Fruit fly (Drosophila melanogaster) whole organism, embryonic: ENCODE results near the gene spo.

ENCODE experiments used
- Bteb2 ChIP-seq: fragments of 200-800 bp; sonication (Bioruptor generic); optimal IDR thresholded peaks from 2 replicates; lab custom pipeline; 2016; ENCODE audit warnings: missing biosample characterization, missing genetic modification characterization
- C15 ChIP-seq: fragments of 200-800 bp; sonication (Bioruptor generic); IDR thresholded peaks from 3 replicates; pipeline ENCODE4 v1.3.6; 2022; ENCODE audit warnings: missing biosample characterization, missing genetic modification characterization
- CG10274 ChIP-seq: fragments of 200-800 bp; sonication (Bioruptor generic); optimal IDR thresholded peaks from 3 replicates; lab custom pipeline; 2017; ENCODE audit warnings: missing biosample characterization, mild to moderate bottlenecking, missing genetic modification characterization
- CG10431 ChIP-seq: fragments of 200-800 bp; sonication (Bioruptor generic); optimal IDR thresholded peaks from 3 replicates; lab custom pipeline; 2018; ENCODE audit warnings: missing biosample characterization, mild to moderate bottlenecking, missing genetic modification characterization
- CG10565 ChIP-seq: fragments of 200-800 bp; sonication (Bioruptor generic); optimal IDR thresholded peaks from 3 replicates; lab custom pipeline; 2016; ENCODE audit warnings: missing biosample characterization, mild to moderate bottlenecking, missing genetic modification characterization
- CG10654 ChIP-seq: fragments of 200-800 bp; sonication (Bioruptor generic); optimal IDR thresholded peaks from 2 replicates; lab custom pipeline; 2016; ENCODE audit warnings: missing biosample characterization, missing genetic modification characterization
- CG11456 ChIP-seq: fragments of 200-800 bp; sonication (Bioruptor generic); IDR thresholded peaks from 3 replicates; pipeline ENCODE4 v1.3.6; 2022; ENCODE audit warnings: missing biosample characterization, missing genetic modification characterization
- CG12219 ChIP-seq: fragments of 200-800 bp; sonication (Bioruptor generic); optimal IDR thresholded peaks from 3 replicates; lab custom pipeline; 2018; ENCODE audit warnings: missing biosample characterization, mild to moderate bottlenecking, missing genetic modification characterization
- CG15514 ChIP-seq: fragments of 200-800 bp; sonication (Bioruptor generic); optimal IDR thresholded peaks from 3 replicates; lab custom pipeline; 2017; ENCODE audit warnings: missing biosample characterization, missing genetic modification characterization, mild to moderate bottlenecking, moderate library complexity, missing genetic modification reagents
- CG1832 ChIP-seq: fragments of 200-800 bp; sonication (Bioruptor generic); optimal IDR thresholded peaks from 2 replicates; lab custom pipeline; 2017; ENCODE audit warnings: missing biosample characterization, mild to moderate bottlenecking, missing genetic modification characterization, inconsistent platforms
- CG18619 ChIP-seq: fragments of 200-800 bp; sonication (Bioruptor generic); optimal IDR thresholded peaks from 3 replicates; lab custom pipeline; 2017; ENCODE audit warnings: missing biosample characterization, mild to moderate bottlenecking, missing genetic modification characterization
- CG18764 ChIP-seq: fragments of 200-800 bp; sonication (Bioruptor generic); optimal IDR thresholded peaks from 3 replicates; lab custom pipeline; 2016; ENCODE audit warnings: missing biosample characterization, missing genetic modification characterization
- CG2712 ChIP-seq: fragments of 200-800 bp; optimal IDR thresholded peaks from 3 replicates; lab custom pipeline; 2019; ENCODE audit warnings: missing biosample characterization, mild to moderate bottlenecking, missing genetic modification characterization, moderate library complexity
- CG31441 ChIP-seq: fragments of 200-800 bp; sonication (Bioruptor generic); IDR thresholded peaks from 2 replicates; pipeline ENCODE4 v1.3.6; 2022; ENCODE audit warnings: missing biosample characterization, missing genetic modification characterization
- CG4707 ChIP-seq: fragments of 200-800 bp; sonication (Bioruptor generic); optimal IDR thresholded peaks from 2 replicates; lab custom pipeline; 2018; ENCODE audit warnings: missing biosample characterization, mild to moderate bottlenecking, missing genetic modification characterization, moderate library complexity
- CG6175 ChIP-seq: fragments of 200-800 bp; sonication (Bioruptor generic); IDR thresholded peaks from 3 replicates; pipeline ENCODE4 v1.3.6; 2022; ENCODE audit warnings: missing biosample characterization, missing genetic modification characterization
- CG6765 ChIP-seq: fragments of 200-800 bp; sonication (Bioruptor generic); optimal IDR thresholded peaks from 3 replicates; lab custom pipeline; 2017; ENCODE audit warnings: missing biosample characterization, mild to moderate bottlenecking, missing genetic modification characterization
- CG8089 ChIP-seq: fragments of 200-800 bp; sonication (Bioruptor generic); optimal IDR thresholded peaks from 3 replicates; lab custom pipeline; 2016; ENCODE audit warnings: missing biosample characterization, missing genetic modification characterization
- CG9437 ChIP-seq: fragments of 200-800 bp; sonication (Bioruptor generic); optimal IDR thresholded peaks from 2 replicates; lab custom pipeline; 2018; ENCODE audit warnings: missing biosample characterization, mild to moderate bottlenecking, missing genetic modification characterization
- CG9797 ChIP-seq: fragments of 200-800 bp; sonication (Bioruptor generic); optimal IDR thresholded peaks from 3 replicates; lab custom pipeline; 2018; ENCODE audit warnings: missing biosample characterization, mild to moderate bottlenecking, missing genetic modification characterization
- CTCF ChIP-seq: fragments of 200-800 bp; sonication (Bioruptor generic); optimal IDR thresholded peaks from 2 replicates; lab custom pipeline; 2017; ENCODE audit warnings: missing biosample characterization, mild to moderate bottlenecking, missing genetic modification characterization, moderate library complexity
- Dip2 ChIP-seq: fragments of 200-800 bp; sonication (Bioruptor generic); IDR thresholded peaks from 2 replicates; pipeline ENCODE4 v1.3.6; 2022; ENCODE audit warnings: missing biosample characterization, missing genetic modification characterization
- Dip3 ChIP-seq: fragments of 200-800 bp; sonication (Bioruptor generic); optimal IDR thresholded peaks from 3 replicates; lab custom pipeline; 2016; ENCODE audit warnings: missing biosample characterization, missing genetic modification characterization
- Ets65A ChIP-seq: fragments of 200-800 bp; sonication (Bioruptor generic); peaks from one replicate; lab custom pipeline; 2016; ENCODE audit warnings: missing biosample characterization, missing genetic modification characterization
- HLH4C ChIP-seq: fragments of 200-800 bp; sonication (Bioruptor generic); IDR thresholded peaks from 3 replicates; pipeline ENCODE4 v1.3.6; 2022; ENCODE audit warnings: missing biosample characterization, missing genetic modification characterization; ENCODE audit not compliant: partially characterized antibody
- HLH54F ChIP-seq: fragments of 200-800 bp; sonication (Bioruptor generic); optimal IDR thresholded peaks from 3 replicates; lab custom pipeline; 2016; ENCODE audit warnings: missing biosample characterization, missing genetic modification characterization
- HLHmδ ChIP-seq: fragments of 200-800 bp; sonication (Bioruptor generic); optimal IDR thresholded peaks from 2 replicates; lab custom pipeline; 2018; ENCODE audit warnings: missing biosample characterization, mild to moderate bottlenecking, missing genetic modification characterization, moderate library complexity
- Hr39 ChIP-seq: fragments of >200 bp; optimal IDR thresholded peaks from 2 replicates; lab custom pipeline; 2017
- Mes4 ChIP-seq: fragments of 200-800 bp; sonication (Bioruptor generic); optimal IDR thresholded peaks from 2 replicates; lab custom pipeline; 2016; ENCODE audit warnings: missing biosample characterization, missing genetic modification characterization
- Myb ChIP-seq: fragments of 200-800 bp; sonication (Bioruptor generic); optimal IDR thresholded peaks from 2 replicates; lab custom pipeline; 2016; ENCODE audit warnings: missing biosample characterization, missing genetic modification characterization
- NFAT ChIP-seq: fragments of 200-800 bp; sonication (Bioruptor generic); IDR thresholded peaks from 2 replicates; pipeline ENCODE4 v1.3.6; 2022; ENCODE audit warnings: missing biosample characterization, missing genetic modification characterization
- Six4 ChIP-seq: fragments of 200-800 bp; sonication (Bioruptor generic); optimal IDR thresholded peaks from 2 replicates; lab custom pipeline; 2016; ENCODE audit warnings: missing biosample characterization, missing genetic modification characterization
- Sry-β ChIP-seq: fragments of 200-800 bp; sonication (Bioruptor generic); optimal IDR thresholded peaks from 2 replicates; lab custom pipeline; 2018; ENCODE audit warnings: missing biosample characterization, mild to moderate bottlenecking, missing genetic modification characterization, moderate library complexity
- Sry-δ ChIP-seq: fragments of 200-800 bp; sonication (Bioruptor generic); optimal IDR thresholded peaks from 2 replicates; lab custom pipeline; 2016; ENCODE audit warnings: missing biosample characterization, missing genetic modification characterization
- TFAM ChIP-seq: fragments of 200-800 bp; sonication (Bioruptor generic); optimal IDR thresholded peaks from 2 replicates; lab custom pipeline; 2017; ENCODE audit warnings: missing biosample characterization, missing genetic modification characterization, inconsistent platforms
- Xrp1 ChIP-seq: fragments of 200-800 bp; sonication (Bioruptor generic); IDR thresholded peaks from 2 replicates; pipeline ENCODE4 v1.3.6; 2022; ENCODE audit warnings: missing biosample characterization, missing genetic modification characterization
- ash1 ChIP-seq: fragments of 200-800 bp; sonication (Bioruptor generic); optimal IDR thresholded peaks from 2 replicates; lab custom pipeline; 2018; ENCODE audit warnings: missing biosample characterization, mild to moderate bottlenecking, missing genetic modification characterization
- caup ChIP-seq: fragments of 200-800 bp; sonication (Bioruptor generic); optimal IDR thresholded peaks from 3 replicates; lab custom pipeline; 2017; ENCODE audit warnings: missing biosample characterization, mild to moderate bottlenecking, missing genetic modification characterization, moderate library complexity; ENCODE audit not compliant: severe bottlenecking
- chinmo ChIP-seq: fragments of 200-800 bp; sonication (Bioruptor generic); IDR thresholded peaks from 4 replicates; pipeline ENCODE4 v1.3.6; 2022; ENCODE audit warnings: missing biosample characterization, missing genetic modification characterization; ENCODE audit not compliant: partially characterized antibody
- dm ChIP-seq: fragments of 200-800 bp; sonication (Bioruptor generic); optimal IDR thresholded peaks from 3 replicates; lab custom pipeline; 2016; ENCODE audit warnings: missing biosample characterization, missing genetic modification characterization
- eve ChIP-seq, 2 experiments: fragments of >200 bp; optimal IDR thresholded peaks; 2 replicates each; lab custom pipeline; 2017; ENCODE audit warnings: missing biosample characterization in 2 of 2, missing genetic modification characterization in 2 of 2
- gro ChIP-seq: fragments of 200-800 bp; sonication (Bioruptor generic); optimal IDR thresholded peaks from 2 replicates; lab custom pipeline; 2016; ENCODE audit warnings: missing biosample characterization, missing genetic modification characterization
- gsb-n ChIP-seq: fragments of 200-800 bp; sonication (Bioruptor generic); optimal IDR thresholded peaks from 3 replicates; lab custom pipeline; 2018; ENCODE audit warnings: missing biosample characterization, mild to moderate bottlenecking, missing genetic modification characterization
- ham ChIP-seq: fragments of 200-800 bp; sonication (Bioruptor generic); IDR thresholded peaks from 2 replicates; pipeline ENCODE4 v1.3.6; 2022; ENCODE audit warnings: missing biosample characterization, missing genetic modification characterization
- hbn ChIP-seq: fragments of 200-800 bp; sonication (Bioruptor generic); IDR thresholded peaks from 2 replicates; pipeline ENCODE4 v1.3.6; 2022; ENCODE audit warnings: missing biosample characterization, missing genetic modification characterization; ENCODE audit not compliant: partially characterized antibody
- prd ChIP-seq, 3 experiments: fragments of >200 bp in 2 of 3; fragments of 200-800 bp in 1 of 3; sonication (Bioruptor generic) in 1 of 3; optimal IDR thresholded peaks in 2 of 3; IDR thresholded peaks in 1 of 3; 2 replicates in 2 of 3; 3 replicates in 1 of 3; pipeline versions ENCODE4 v1.3.6 to Lab custom; 2017 to 2022; ENCODE audit warnings: missing biosample characterization in 1 of 3, missing genetic modification characterization in 1 of 3
- pum ChIP-seq: fragments of 200-800 bp; sonication (Bioruptor generic); optimal IDR thresholded peaks from 2 replicates; lab custom pipeline; 2016; ENCODE audit warnings: missing biosample characterization, missing genetic modification characterization
- sens ChIP-seq: fragments of 200-800 bp; sonication (Bioruptor generic); peaks from one replicate; lab custom pipeline; 2016; ENCODE audit warnings: missing biosample characterization, missing genetic modification characterization
- stwl ChIP-seq: fragments of 200-800 bp; sonication (Bioruptor generic); optimal IDR thresholded peaks from 3 replicates; lab custom pipeline; 2018; ENCODE audit warnings: missing biosample characterization, mild to moderate bottlenecking, missing genetic modification characterization, moderate library complexity
- toy ChIP-seq: fragments of 200-800 bp; sonication (Bioruptor generic); IDR thresholded peaks from 2 replicates; pipeline ENCODE4 v1.3.6; 2022; ENCODE audit warnings: missing biosample characterization, missing genetic modification characterization
- vnd ChIP-seq: fragments of 200-800 bp; sonication (Bioruptor generic); IDR thresholded peaks from 3 replicates; pipeline ENCODE4 v1.3.6; 2022; ENCODE audit warnings: missing biosample characterization, missing genetic modification characterization; ENCODE audit not compliant: partially characterized antibody

spo gene

dm6 chr3L:5603860-5604415, 11.6 kb upstream of the spo start, which contains the start of gene TM9SF3 (continued):
- TF ChIP-seq Bteb2 (GFP tag; lab: Kevin White, UChicago) (no peak), eve (GFP tag; optimal IDR thresholded peaks at IDR 0.05; lab: Kevin White, UChicago) (no peak), HLH54F (GFP tag; lab: Kevin White, UChicago) (peak; percentile 7), Sry-δ (GFP tag; lab: Kevin White, UChicago) (peak; percentile 86), toy (GFP tag; lab: Robert Waterston, UW) (no peak), CG18764 (GFP tag; lab: Kevin White, UChicago) (no peak), CG2712 (tag; lab: Kevin White, UChicago) (no peak), CG8089 (GFP tag; lab: Kevin White, UChicago) (peak; percentile 4), dm (peak; percentile 2), CG31441 (GFP tag; lab: Robert Waterston, UW) (peak; percentile 87), caup (GFP tag; lab: Kevin White, UChicago) (no peak), NFAT (GFP tag; lab: Robert Waterston, UW) (0 out of 2 replicates have a peak, but pooled peaks have one; percentile 31), CG12219 (no peak), CG6765 (no peak), CG10274 (GFP tag; lab: Kevin White, UChicago) (no peak), TFAM (GFP tag; lab: Kevin White, UChicago) (no peak), HLHmδ (GFP tag; lab: Kevin White, UChicago) (no peak), Dip3 (GFP tag; lab: Kevin White, UChicago) (peak; percentile 0), ash1 (GFP tag; lab: Kevin White, UChicago) (no peak), Xrp1 (GFP tag; lab: Robert Waterston, UW) (no peak), CTCF (GFP tag; lab: Kevin White, UChicago) (peak; percentile 13), prd (optimal IDR thresholded peaks at IDR 0.05; lab: Kevin White, UChicago) (no peak), prd (GFP tag; IDR thresholded peaks at IDR 0.05; lab: Robert Waterston, UW) (0 out of 3 replicates have a peak, but pooled peaks have one; percentile 20), pum (no peak), ham (GFP tag; lab: Robert Waterston, UW) (no peak), CG4707 (GFP tag; lab: Kevin White, UChicago) (no peak), gro (GFP tag; lab: Kevin White, UChicago) (no peak), CG10565 (GFP tag; lab: Kevin White, UChicago) (no peak), CG9797 (peak; percentile 3), chinmo (GFP tag; lab: Robert Waterston, UW) (0 out of 4 replicates have a peak, but pooled peaks have one; percentile 38), Mes4 (GFP tag; lab: Kevin White, UChicago) (no peak), CG1832 (GFP tag; lab: Kevin White, UChicago) (no peak), stwl (peak; percentile 39), Myb (GFP tag; lab: Kevin White, UChicago) (peak; percentile 8), CG10654 (GFP tag; lab: Kevin White, UChicago) (no peak), CG10431 (GFP tag; lab: Kevin White, UChicago) (no peak), Six4 (GFP tag; lab: Kevin White, UChicago) (no peak), Sry-β (GFP tag; lab: Kevin White, UChicago) (no peak), CG11456 (GFP tag; lab: Robert Waterston, UW) (no peak), CG6175 (GFP tag; lab: Robert Waterston, UW) (no peak), gsb-n (tag; lab: Kevin White, UChicago) (no peak), hbn (GFP tag; lab: Robert Waterston, UW) (peak; percentile 68), C15 (no peak), CG9437 (GFP tag; lab: Kevin White, UChicago) (peak; percentile 11), Hr39 (lab: Kevin White, UChicago) (no peak), CG18619 (GFP tag; lab: Kevin White, UChicago) (peak; percentile 21), sens (peak; percentile 88), CG15514 (GFP tag; lab: Kevin White, UChicago) (peak; percentile 30), Dip2 (GFP tag; lab: Robert Waterston, UW) (no peak), HLH4C (peak; percentile 88), Ets65A (peak; percentile 94), vnd (peak; percentile 90)
